Fruit fly (Drosophila melanogaster) whole organism, embryonic: ENCODE results near the gene Cyp12a5.

Source experiments
- Ada2b ChIP-seq: fragments of 200-800 bp; sonication (Bioruptor generic); IDR thresholded peaks from 2 replicates; pipeline ENCODE4 v1.3.6; 2022; ENCODE audit warnings: missing biosample characterization, missing genetic modification characterization
- Aef1 ChIP-seq: fragments of 200-800 bp; sonication (Bioruptor generic); IDR thresholded peaks from 3 replicates; pipeline ENCODE4 v1.3.6; 2022; ENCODE audit warnings: missing biosample characterization, missing genetic modification characterization
- Atf3 ChIP-seq: fragments of 200-800 bp; sonication (Bioruptor generic); optimal IDR thresholded peaks from 3 replicates; lab custom pipeline; 2016; ENCODE audit warnings: missing biosample characterization, missing genetic modification characterization
- CG10959 ChIP-seq: fragments of 200-800 bp; sonication (Bioruptor generic); IDR thresholded peaks from 2 replicates; pipeline ENCODE4 v1.3.6; 2022; ENCODE audit warnings: missing biosample characterization, missing genetic modification characterization
- CG11504 ChIP-seq: fragments of 200-800 bp; sonication (Bioruptor generic); optimal IDR thresholded peaks from 3 replicates; lab custom pipeline; 2019; ENCODE audit warnings: missing biosample characterization, mild to moderate bottlenecking, missing genetic modification characterization, moderate library complexity
- CG12299 ChIP-seq: fragments of 200-800 bp; sonication (Bioruptor generic); optimal IDR thresholded peaks from 2 replicates; lab custom pipeline; 2018; ENCODE audit warnings: missing biosample characterization, mild to moderate bottlenecking, missing genetic modification characterization
- CG13296 ChIP-seq: fragments of 200-800 bp; sonication (Bioruptor generic); optimal IDR thresholded peaks from 3 replicates; lab custom pipeline; 2018; ENCODE audit warnings: missing biosample characterization, mild to moderate bottlenecking, missing genetic modification characterization
- CG14860 ChIP-seq: fragments of 200-800 bp; sonication (Bioruptor generic); IDR thresholded peaks from 3 replicates; pipeline ENCODE4 v1.3.6; 2022; ENCODE audit warnings: missing biosample characterization, missing genetic modification characterization; ENCODE audit not compliant: partially characterized antibody
- CG15269 ChIP-seq: fragments of 200-800 bp; sonication (Bioruptor generic); optimal IDR thresholded peaks from 2 replicates; lab custom pipeline; 2018; ENCODE audit warnings: missing biosample characterization, mild to moderate bottlenecking, missing genetic modification characterization, moderate library complexity
- CG15601 ChIP-seq: fragments of 200-800 bp; sonication (Bioruptor generic); optimal IDR thresholded peaks from 3 replicates; lab custom pipeline; 2019; ENCODE audit warnings: missing biosample characterization, mild to moderate bottlenecking, missing genetic modification characterization, moderate library complexity
- CG16815 ChIP-seq: fragments of 200-800 bp; sonication (Bioruptor generic); optimal IDR thresholded peaks from 3 replicates; lab custom pipeline; 2017; ENCODE audit warnings: missing biosample characterization, mild to moderate bottlenecking, missing genetic modification characterization
- CG2875 ChIP-seq: fragments of 200-800 bp; sonication (Bioruptor generic); optimal IDR thresholded peaks from 2 replicates; lab custom pipeline; 2017; ENCODE audit warnings: missing biosample characterization, mild to moderate bottlenecking, missing genetic modification characterization, missing genetic modification reagents
- CG34422 ChIP-seq: fragments of 200-800 bp; sonication (Bioruptor generic); IDR thresholded peaks from 3 replicates; pipeline ENCODE4 v1.3.6; 2022; ENCODE audit warnings: missing biosample characterization, missing genetic modification characterization
- CG4360 ChIP-seq: fragments of 200-800 bp; sonication (Bioruptor generic); IDR thresholded peaks from 2 replicates; pipeline ENCODE4 v1.3.6; 2022; ENCODE audit warnings: missing biosample characterization, missing genetic modification characterization
- CG5180 ChIP-seq: fragments of 200-800 bp; sonication (Bioruptor generic); optimal IDR thresholded peaks from 3 replicates; lab custom pipeline; 2017; ENCODE audit warnings: missing biosample characterization, missing genetic modification characterization, mild to moderate bottlenecking, moderate library complexity, missing genetic modification reagents
- CG7786 ChIP-seq: fragments of 200-800 bp; sonication (Bioruptor generic); optimal IDR thresholded peaks from 2 replicates; lab custom pipeline; 2016; ENCODE audit warnings: missing biosample characterization, missing genetic modification characterization
- Dll ChIP-seq: fragments of 200-800 bp; sonication (Bioruptor generic); IDR thresholded peaks from 4 replicates; pipeline ENCODE4 v1.3.6; 2022; ENCODE audit warnings: missing biosample characterization, missing genetic modification characterization; ENCODE audit not compliant: partially characterized antibody
- Dref ChIP-seq: fragments of 200-800 bp; sonication (Bioruptor generic); IDR thresholded peaks from 2 replicates; pipeline ENCODE4 v1.3.6; 2022; ENCODE audit warnings: missing biosample characterization, missing genetic modification characterization
- Drgx ChIP-seq: fragments of 200-800 bp; sonication (Bioruptor generic); IDR thresholded peaks from 2 replicates; pipeline ENCODE4 v1.3.6; 2022; ENCODE audit warnings: missing biosample characterization, missing genetic modification characterization
- E2f1 ChIP-seq: fragments of 200-800 bp; sonication (Bioruptor generic); IDR thresholded peaks from 2 replicates; pipeline ENCODE4 v1.3.6; 2022; ENCODE audit warnings: missing biosample characterization, missing genetic modification characterization
- HHEX ChIP-seq: fragments of 200-800 bp; sonication (Bioruptor generic); optimal IDR thresholded peaks from 3 replicates; lab custom pipeline; 2017; ENCODE audit warnings: missing biosample characterization, mild to moderate bottlenecking, missing genetic modification characterization, missing genetic modification reagents
- HLH4C ChIP-seq: fragments of 200-800 bp; sonication (Bioruptor generic); IDR thresholded peaks from 3 replicates; pipeline ENCODE4 v1.3.6; 2022; ENCODE audit warnings: missing biosample characterization, missing genetic modification characterization; ENCODE audit not compliant: partially characterized antibody
- Hmr ChIP-seq: fragments of 200-800 bp; sonication (Bioruptor generic); optimal IDR thresholded peaks from 3 replicates; lab custom pipeline; 2017; ENCODE audit warnings: mild to moderate bottlenecking, missing biosample characterization, missing genetic modification reagents, missing genetic modification characterization
- Med ChIP-seq: fragments of 200-800 bp; sonication (Bioruptor generic); peaks from one replicate; lab custom pipeline; 2016; ENCODE audit warnings: missing biosample characterization, missing genetic modification characterization, mild to moderate bottlenecking, inconsistent platforms, moderate library complexity
- Myb ChIP-seq: fragments of 200-800 bp; sonication (Bioruptor generic); optimal IDR thresholded peaks from 2 replicates; lab custom pipeline; 2016; ENCODE audit warnings: missing biosample characterization, missing genetic modification characterization
- Neu2 ChIP-seq: fragments of 200-800 bp; sonication (Bioruptor generic); optimal IDR thresholded peaks from 3 replicates; lab custom pipeline; 2016; ENCODE audit warnings: missing biosample characterization, missing genetic modification characterization, borderline replicate concordance
- PHDP ChIP-seq: fragments of 200-800 bp; sonication (Bioruptor generic); optimal IDR thresholded peaks from 3 replicates; lab custom pipeline; 2018; ENCODE audit warnings: missing biosample characterization, mild to moderate bottlenecking, missing genetic modification characterization, moderate library complexity
- Pdp1 ChIP-seq, 2 experiments: fragments of 200-800 bp; sonication (Bioruptor generic); optimal IDR thresholded peaks; 3 replicates each; lab custom pipeline; 2016; ENCODE audit warnings: missing biosample characterization in 2 of 2, missing genetic modification characterization in 2 of 2, mild to moderate bottlenecking in 1 of 2, moderate library complexity in 1 of 2
- Side ChIP-seq: fragments of 200-800 bp; sonication (Bioruptor generic); optimal IDR thresholded peaks from 2 replicates; lab custom pipeline; 2016; ENCODE audit warnings: missing biosample characterization, missing genetic modification characterization
- Ssrp ChIP-seq: fragments of 200-800 bp; sonication (Bioruptor generic); optimal IDR thresholded peaks from 2 replicates; lab custom pipeline; 2018; ENCODE audit warnings: missing biosample characterization, mild to moderate bottlenecking, missing genetic modification characterization, moderate library complexity
- Usf ChIP-seq: fragments of 200-800 bp; sonication (Bioruptor generic); optimal IDR thresholded peaks from 2 replicates; lab custom pipeline; 2017; ENCODE audit warnings: missing genotype, missing biosample characterization, missing genetic modification characterization
- ara ChIP-seq: fragments of 200-800 bp; sonication (Bioruptor generic); IDR thresholded peaks from 2 replicates; pipeline ENCODE4 v1.3.6; 2022; ENCODE audit warnings: missing biosample characterization, missing genetic modification characterization
- dan ChIP-seq: fragments of 200-800 bp; sonication (Bioruptor generic); IDR thresholded peaks from 2 replicates; pipeline ENCODE4 v1.3.6; 2022; ENCODE audit warnings: missing biosample characterization, missing genetic modification characterization
- dysf ChIP-seq: fragments of 200-800 bp; sonication (Bioruptor generic); IDR thresholded peaks from 3 replicates; pipeline ENCODE4 v1.3.6; 2022; ENCODE audit warnings: missing biosample characterization, missing genetic modification characterization
- gce ChIP-seq: fragments of 200-800 bp; sonication (Bioruptor generic); IDR thresholded peaks from 3 replicates; pipeline ENCODE4 v1.3.6; 2022; ENCODE audit warnings: missing biosample characterization, missing genetic modification characterization
- grn ChIP-seq: fragments of 200-800 bp; sonication (Bioruptor generic); optimal IDR thresholded peaks from 3 replicates; lab custom pipeline; 2017; ENCODE audit warnings: missing biosample characterization, missing genetic modification characterization
- gsb ChIP-seq: fragments of 200-800 bp; sonication (Bioruptor generic); IDR thresholded peaks from 2 replicates; pipeline ENCODE4 v1.3.6; 2022; ENCODE audit warnings: missing biosample characterization, missing genetic modification characterization
- h ChIP-seq: fragments of >200 bp; optimal IDR thresholded peaks from 2 replicates; lab custom pipeline; 2017
- inv ChIP-seq: fragments of 200-800 bp; sonication (Bioruptor generic); IDR thresholded peaks from 2 replicates; pipeline ENCODE4 v1.3.6; 2022; ENCODE audit warnings: missing biosample characterization, missing genetic modification characterization; ENCODE audit not compliant: partially characterized antibody
- jumu ChIP-seq: fragments of 200-800 bp; sonication (Bioruptor generic); optimal IDR thresholded peaks from 3 replicates; lab custom pipeline; 2016; ENCODE audit warnings: missing biosample characterization, missing genetic modification characterization
- nom ChIP-seq: fragments of 200-800 bp; sonication (Bioruptor generic); optimal IDR thresholded peaks from 2 replicates; lab custom pipeline; 2017; ENCODE audit warnings: missing biosample characterization, missing genetic modification characterization, mild to moderate bottlenecking, moderate library complexity, missing genetic modification reagents
- salm ChIP-seq: fragments of 200-800 bp; sonication (Bioruptor generic); optimal IDR thresholded peaks from 2 replicates; lab custom pipeline; 2018; ENCODE audit warnings: missing biosample characterization, mild to moderate bottlenecking, missing genetic modification characterization
- scrt ChIP-seq: fragments of 200-800 bp; sonication (Bioruptor generic); optimal IDR thresholded peaks from 2 replicates; lab custom pipeline; 2018; ENCODE audit warnings: missing biosample characterization, mild to moderate bottlenecking, missing genetic modification characterization, moderate library complexity
- sd ChIP-seq: fragments of 200-800 bp; sonication (Bioruptor generic); optimal IDR thresholded peaks from 3 replicates; lab custom pipeline; 2018; ENCODE audit warnings: missing biosample characterization, mild to moderate bottlenecking, missing genetic modification characterization, moderate library complexity
- sima ChIP-seq: fragments of 200-800 bp; sonication (Bioruptor generic); optimal IDR thresholded peaks from 2 replicates; lab custom pipeline; 2016; ENCODE audit warnings: missing biosample characterization, missing genetic modification characterization
- slp2 ChIP-seq: fragments of 200-800 bp; sonication (Bioruptor generic); optimal IDR thresholded peaks from 2 replicates; lab custom pipeline; 2016; ENCODE audit warnings: missing biosample characterization, missing genetic modification characterization
- sob ChIP-seq: fragments of 200-800 bp; sonication (Bioruptor generic); IDR thresholded peaks from 2 replicates; pipeline ENCODE4 v1.3.6; 2022; ENCODE audit warnings: missing biosample characterization, missing genetic modification characterization
- tin ChIP-seq: fragments of 200-800 bp; sonication (Bioruptor generic); optimal IDR thresholded peaks from 3 replicates; lab custom pipeline; 2016; ENCODE audit warnings: missing biosample characterization, missing genetic modification characterization
- vvl ChIP-seq: fragments of 200-800 bp; sonication (Bioruptor generic); IDR thresholded peaks from 2 replicates; pipeline ENCODE4 v1.3.6; 2022; ENCODE audit warnings: missing biosample characterization, missing genetic modification characterization

The Cyp12a5 gene

dm6 chr3R:19156670-19157402, 24.4 kb downstream of the Cyp12a5 start, which contains the start of gene nanos (continued):
- peak; percentile 98 for TF ChIP-seq Dll (GFP tag; lab: Robert Waterston, UW)
- TF ChIP-seq Neu2, result no peak
- TF ChIP-seq h, result no peak
- TF ChIP-seq inv (GFP tag; lab: Robert Waterston, UW), result peak; percentile 99
- TF ChIP-seq Ssrp, result no peak
- TF ChIP-seq jumu, result peak; percentile 68
- TF ChIP-seq PHDP (tag; lab: Kevin White, UChicago), result peak; percentile 27
- TF ChIP-seq Med (GFP tag; lab: Kevin White, UChicago), result peak; percentile 97
- TF ChIP-seq CG11504 (tag; lab: Kevin White, UChicago), result peak; percentile 54
- peak; percentile 43 for TF ChIP-seq sd (tag; lab: Kevin White, UChicago)
- peak; percentile 60 for TF ChIP-seq Side (GFP tag; lab: Kevin White, UChicago)
- no peak for TF ChIP-seq sima (GFP tag; lab: Kevin White, UChicago)
- peak; percentile 84 for TF ChIP-seq CG34422 (GFP tag; lab: Robert Waterston, UW)
- TF ChIP-seq CG7786 (GFP tag; lab: Kevin White, UChicago), result peak; percentile 76
- peak; percentile 29; the same call in 1 of the 2 replicates for TF ChIP-seq Drgx (GFP tag; lab: Robert Waterston, UW)
- peak; percentile 70 for TF ChIP-seq Usf
- peak; percentile 92 for TF ChIP-seq sob (GFP tag; lab: Robert Waterston, UW)
- peak; percentile 7 for TF ChIP-seq Atf3
- TF ChIP-seq CG16815 (GFP tag; lab: Kevin White, UChicago), result peak; percentile 36
- peak; percentile 66 for TF ChIP-seq vvl (GFP tag; lab: Robert Waterston, UW)
- peak; percentile 24 for TF ChIP-seq CG15269 (tag; lab: Kevin White, UChicago)
- no peak for TF ChIP-seq CG10959 (GFP tag; lab: Robert Waterston, UW)
- TF ChIP-seq salm (tag; lab: Kevin White, UChicago), result no peak
- TF ChIP-seq grn, result no peak
- no peak for TF ChIP-seq dan (GFP tag; lab: Robert Waterston, UW)
- peak; percentile 55 for TF ChIP-seq ara (GFP tag; lab: Robert Waterston, UW)
- peak; percentile 76 for TF ChIP-seq Hmr
- TF ChIP-seq E2f1 (GFP tag; lab: Robert Waterston, UW), result peak; percentile 83
- TF ChIP-seq HHEX (GFP tag; lab: Kevin White, UChicago), result peak; percentile 39
- no peak for TF ChIP-seq gce (GFP tag; lab: Robert Waterston, UW)
- no peak for TF ChIP-seq gsb (GFP tag; lab: Robert Waterston, UW)
- peak; percentile 59; the same call in 2 of the 3 replicates for TF ChIP-seq dysf (GFP tag; lab: Robert Waterston, UW)
- peak; percentile 44; the same call in 1 of the 2 replicates for TF ChIP-seq Ada2b (GFP tag; lab: Robert Waterston, UW)
- TF ChIP-seq Aef1, result peak; percentile 49; the same call in 1 of the 3 replicates
- TF ChIP-seq slp2 (GFP tag; lab: Kevin White, UChicago), result no peak
- peak; percentile 67 for TF ChIP-seq tin (GFP tag; lab: Kevin White, UChicago)
- TF ChIP-seq Dref (GFP tag; lab: Robert Waterston, UW), result peak; percentile 77
- TF ChIP-seq CG13296 (GFP tag; lab: Kevin White, UChicago), result peak; percentile 45
- TF ChIP-seq CG14860, result peak; percentile 97
- TF ChIP-seq CG2875 (GFP tag; lab: Kevin White, UChicago), result no peak
- TF ChIP-seq nom (GFP tag; lab: Kevin White, UChicago), result no peak
- TF ChIP-seq Pdp1 (GFP tag; optimal IDR thresholded peaks at IDR 0.05; lab: Kevin White, UChicago), result peak; percentile 57 to 99
- TF ChIP-seq CG12299, result no peak
- no peak for TF ChIP-seq CG5180 (GFP tag; lab: Kevin White, UChicago)
- peak; percentile 86 for TF ChIP-seq Myb (GFP tag; lab: Kevin White, UChicago)
- TF ChIP-seq scrt, result no peak
- peak; percentile 29 for TF ChIP-seq CG15601 (tag; lab: Kevin White, UChicago)
- TF ChIP-seq HLH4C, result peak; percentile 95
- TF ChIP-seq CG4360, result peak; percentile 9; the same call in 1 of the 2 replicates
